Fruit fly (Drosophila melanogaster) whole organism: Measurements from ENCODE around the gene CG14075.

ENCODE experiments used
- CG8478 ChIP-seq: fragments of >200 bp; optimal IDR thresholded peaks from 2 replicates; lab custom pipeline; 2018; ENCODE audit warnings: inconsistent platforms
- Dll ChIP-seq: fragments of >200 bp; optimal IDR thresholded peaks from 2 replicates; lab custom pipeline; 2017
- EcR ChIP-seq, 2 experiments: fragments of >200 bp; optimal IDR thresholded peaks; 2 replicates each; lab custom pipeline; 2017; ENCODE audit warnings: missing biosample characterization in 2 of 2, missing genetic modification characterization in 2 of 2, missing genetic modification reagents in 2 of 2
- pan ChIP-seq: fragments of >200 bp; optimal IDR thresholded peaks from 2 replicates; lab custom pipeline; 2017
- psq ChIP-seq: fragments of >200 bp; optimal IDR thresholded peaks from 2 replicates; lab custom pipeline; 2017
- usp ChIP-seq: fragments of >200 bp; optimal IDR thresholded peaks from 2 replicates; lab custom pipeline; 2017; ENCODE audit warnings: missing biosample characterization, missing genetic modification characterization, mixed read lengths

DNA sequence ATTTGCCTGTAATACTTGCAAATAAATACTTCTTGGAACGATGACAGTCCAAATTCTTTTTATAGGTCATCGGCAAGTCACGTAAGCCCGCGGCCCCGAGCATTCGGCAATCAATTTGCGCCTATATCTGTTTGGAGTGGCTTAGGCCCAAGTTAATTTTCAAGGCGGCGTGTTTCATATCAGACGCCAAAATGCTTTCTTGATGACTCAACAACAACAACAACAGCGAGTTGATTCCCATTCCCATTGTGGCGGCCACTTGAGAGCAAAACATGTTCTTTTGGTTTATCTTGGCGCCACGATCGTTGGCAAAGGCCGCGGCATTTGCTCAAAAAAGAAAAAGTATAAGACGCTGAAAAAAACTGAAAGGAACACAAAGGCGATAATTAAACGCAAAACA lies 29.3 kb downstream of the CG14075 start:
- TF ChIP-seq EcR (GFP tag; optimal IDR thresholded peaks at IDR 0.05; lab: Kevin White, UChicago) (no peak), psq (lab: Kevin White, UChicago) (no peak), pan (lab: Kevin White, UChicago) (no peak), usp (GFP tag; lab: Kevin White, UChicago) (no peak), Dll (lab: Kevin White, UChicago) (no peak), CG8478 (lab: Kevin White, UChicago) (no peak)
